Worm (Caenorhabditis elegans): ENCODE measurements around the gene F08D12.15.

DNA sequence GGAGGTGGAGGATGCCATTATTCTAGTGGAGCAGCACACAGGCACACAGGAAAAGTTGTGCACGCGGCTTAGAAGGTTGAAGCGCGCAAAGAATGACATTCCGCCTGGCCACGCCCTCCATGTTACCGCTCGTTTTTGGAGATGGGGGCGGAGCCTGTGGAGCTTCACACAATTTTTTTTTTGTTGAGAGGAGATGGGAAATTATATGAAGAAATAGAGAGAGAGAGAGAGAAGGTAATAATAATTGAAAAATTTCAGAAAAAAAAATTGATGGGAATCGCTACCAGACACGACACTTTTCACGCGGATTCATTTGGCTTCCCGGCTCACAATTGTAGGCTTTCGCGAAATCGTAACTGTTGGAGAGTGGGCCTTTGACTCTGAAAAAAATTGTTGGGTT lies 49.1 kb upstream of the F08D12.15 start, which contains the start of gene T05A8.3:
- TF ChIP-seq ztf-23 (GFP tag; IDR thresholded peaks at IDR 0.05) (no peak), cog-1 (tag; optimal IDR thresholded peaks at IDR 0.05) (no peak), klf-2 (GFP tag; conservative IDR thresholded peaks at IDR 0.05) (no peak), flt-1 (GFP tag; IDR thresholded peaks at IDR 0.05) (no peak), med-1 (GFP tag; optimal IDR thresholded peaks at IDR 0.05; ENCODE audit: insufficient read depth) (no peak)

Measured in whole organism, midembryonic.